Fruit fly (Drosophila melanogaster) whole organism, larva: ENCODE results near the gene kst.

Experiments used
- noc ChIP-seq: fragments of 200-800 bp; sonication (Bioruptor generic); optimal IDR thresholded peaks from 3 replicates; lab custom pipeline; 2019; ENCODE audit warnings: missing biosample characterization, mild to moderate bottlenecking, missing genetic modification characterization, moderate library complexity

Gene kst

DNA sequence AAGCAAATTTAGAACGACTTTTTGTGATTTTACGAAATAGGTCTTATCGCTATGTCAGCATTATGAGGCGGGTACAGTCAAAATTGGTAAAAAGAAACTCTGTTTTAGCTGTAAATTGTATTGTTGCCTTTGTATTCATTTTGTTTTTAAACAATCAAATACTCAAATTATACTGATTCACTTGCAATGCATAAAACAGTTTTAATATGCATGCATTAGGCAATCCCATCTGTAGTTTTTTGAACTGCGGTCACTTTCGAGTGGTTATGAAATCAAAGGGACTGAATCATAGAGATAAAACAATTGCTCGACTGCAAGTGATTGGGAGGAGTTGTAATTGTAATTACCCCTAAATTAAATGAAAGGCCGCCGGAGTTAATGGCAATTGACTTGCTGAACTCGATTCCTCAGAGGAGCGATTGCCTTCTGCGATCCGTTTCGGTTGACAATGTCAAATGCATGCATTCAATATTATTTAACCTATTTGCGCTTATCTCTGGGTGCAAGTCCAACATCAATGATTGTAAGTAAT, 3.1 kb downstream of the kst start:
- no peak for TF ChIP-seq noc

dm6 chr3L:3342307-3342940, 5.8 kb downstream of the kst start:
- TF ChIP-seq noc: no peak

DNA sequence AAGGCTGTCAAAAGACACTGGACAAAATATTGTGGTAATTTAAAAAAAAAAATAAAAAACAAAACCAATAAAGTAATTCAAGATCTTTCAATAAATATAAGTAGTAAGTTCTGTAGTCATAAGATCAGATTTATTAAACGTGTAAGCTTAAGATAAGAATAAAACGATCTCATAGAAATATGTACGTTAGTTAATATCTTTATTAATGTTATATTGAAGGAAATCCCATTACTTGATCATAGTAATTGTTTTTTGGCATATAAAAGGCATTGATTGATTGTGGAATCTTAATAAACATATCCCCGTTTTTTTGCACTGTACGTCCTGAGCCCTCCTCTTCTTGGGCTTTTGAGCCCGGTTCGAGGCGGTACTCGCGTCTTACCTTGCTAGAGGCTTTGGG, 6.6 kb downstream of the kst start:
- TF ChIP-seq noc: peak; percentile 29

DNA sequence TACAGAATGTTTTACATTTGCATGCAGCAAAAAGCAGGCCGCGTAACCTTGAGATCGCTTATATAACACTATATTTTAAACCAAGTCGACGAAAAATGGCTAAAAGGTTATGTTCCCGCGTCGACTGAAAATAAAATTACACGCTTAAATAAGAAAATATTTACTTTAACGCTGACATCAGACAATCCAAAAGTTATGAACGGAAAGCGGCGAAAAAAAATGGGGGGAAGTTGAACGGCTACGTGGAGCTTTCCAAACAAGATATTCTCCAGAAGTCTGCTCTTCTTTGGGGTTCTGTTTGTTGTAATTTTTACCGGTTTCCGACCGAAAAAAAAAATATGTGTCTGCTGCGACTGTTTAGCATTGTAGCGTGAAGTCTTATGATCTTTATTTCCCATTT, 7.9 kb downstream of the kst start:
- TF ChIP-seq noc: no peak

dm6 chr3L:3346294-3346693, 9.6 kb downstream of the kst start:
- TF ChIP-seq noc: no peak

dm6 chr3L:3348956-3349824, 12.5 kb downstream of the kst start:
- TF ChIP-seq noc: peak; percentile 23

- TF ChIP-seq noc: no peak
These were observed 13.1 kb downstream of the kst start for dm6 chr3L:3349825-3350123.

dm6 chr3L:3350572-3351343, 14.1 kb downstream of the kst start:
- TF ChIP-seq noc: peak; percentile 64

DNA sequence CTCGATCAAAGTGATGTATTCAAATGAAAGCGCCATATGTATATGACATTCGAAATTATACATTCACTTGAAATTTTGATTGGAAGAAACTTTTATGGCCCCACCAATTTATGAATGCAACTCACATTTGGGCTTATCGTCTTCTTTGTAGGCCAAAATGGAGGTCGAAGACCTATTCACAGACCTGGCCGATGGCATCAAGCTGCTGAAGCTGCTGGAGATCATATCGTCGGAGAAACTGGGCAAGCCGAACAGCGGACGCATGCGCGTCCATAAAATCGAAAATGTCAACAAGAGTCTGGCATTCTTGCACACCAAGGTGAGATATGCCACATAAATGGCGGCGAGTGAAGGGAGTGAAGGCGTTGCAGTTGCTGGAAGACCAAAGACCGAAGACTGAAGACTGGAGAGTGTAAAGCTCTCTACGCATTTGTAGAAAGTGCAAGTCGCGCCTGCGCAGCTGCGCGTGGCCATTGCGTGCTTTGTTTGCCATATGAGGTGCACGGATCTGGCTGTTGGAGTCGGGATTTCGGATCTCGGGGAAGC, 15.2 kb downstream of the kst start:
- no peak for TF ChIP-seq noc

- no peak for TF ChIP-seq noc
These were observed 15.9 kb downstream of the kst start for dm6 chr3L:3352516-3352915.

DNA sequence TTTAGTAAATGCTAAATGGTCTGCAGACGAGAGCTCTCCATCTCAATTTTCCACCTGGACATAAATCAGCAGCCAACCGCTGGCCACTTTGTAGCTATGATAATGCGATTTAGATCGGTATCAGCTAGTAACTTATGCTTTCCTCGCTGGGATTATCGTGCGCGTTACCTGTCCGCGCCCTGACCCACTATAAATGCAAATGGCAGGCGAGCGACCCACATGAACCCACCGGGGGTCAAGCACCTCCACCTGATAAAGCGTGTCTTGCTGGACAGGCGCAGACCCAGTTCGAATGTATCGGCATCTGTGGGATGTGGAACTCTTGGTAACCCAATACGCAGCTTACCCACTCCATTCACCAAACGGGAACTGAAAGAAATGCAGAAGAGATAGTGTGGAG, 16.6 kb downstream of the kst start:
- TF ChIP-seq noc: no peak

DNA sequence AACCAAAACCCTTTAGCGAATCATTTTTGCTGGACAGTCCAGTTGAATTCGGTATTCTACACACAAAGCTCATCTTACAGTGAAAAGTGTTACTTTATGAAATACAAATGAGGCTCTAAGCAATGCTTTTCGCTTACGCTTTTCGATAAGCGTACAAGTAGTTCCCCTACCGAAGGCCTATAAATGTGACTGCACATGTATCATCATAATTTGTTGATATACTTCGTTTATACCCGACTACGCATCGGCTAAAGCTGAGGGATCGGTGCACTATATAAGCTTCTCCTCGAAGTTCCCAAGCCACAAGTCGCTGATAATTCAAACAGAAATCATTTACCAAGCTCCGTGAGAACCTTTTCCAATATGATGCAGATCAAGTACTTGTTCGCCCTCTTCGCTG, 32.6 kb downstream of the kst start, which contains the start of gene Drs:
Drs (plus strand) TSS at position 301 of the 400 bp plus-strand sequence.
- no peak for TF ChIP-seq noc

DNA sequence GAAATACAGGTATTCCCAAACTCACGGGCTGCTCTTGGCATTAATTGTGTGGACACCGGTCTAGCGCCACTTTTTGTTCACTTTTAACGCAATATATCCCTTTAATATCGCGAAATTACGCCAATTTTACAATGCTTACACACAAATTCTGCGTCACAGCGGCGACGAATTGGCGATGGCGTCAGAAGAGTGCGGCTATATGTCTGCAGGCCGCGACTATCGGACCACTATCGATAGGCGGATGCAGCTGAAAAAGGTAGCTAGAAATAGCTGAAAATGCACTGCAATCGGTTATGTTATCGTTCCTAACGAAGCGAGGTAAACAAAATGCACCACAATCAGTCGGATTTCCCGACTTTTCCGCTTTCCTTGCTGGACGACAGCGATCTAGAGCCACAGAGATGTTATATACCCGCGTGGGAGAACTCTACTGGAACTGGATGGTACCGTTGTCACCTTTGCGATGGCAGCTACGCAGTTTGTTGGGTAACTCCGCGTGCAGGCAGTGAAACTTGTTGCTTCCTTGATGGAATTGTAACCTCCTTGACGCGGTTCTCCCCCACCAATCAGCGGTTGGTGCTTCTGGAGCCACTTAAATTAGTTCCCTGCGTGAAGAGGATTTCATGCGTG, 37.4 kb downstream of the kst start, which contains the start of the genes Ythdc1 and CG12010:
Ythdc1 (minus strand) TSS at position 177 of the 630 bp plus-strand sequence.
CG12010 (plus strand) TSS at position 289 of the 630 bp plus-strand sequence.
- TF ChIP-seq noc: no peak

DNA sequence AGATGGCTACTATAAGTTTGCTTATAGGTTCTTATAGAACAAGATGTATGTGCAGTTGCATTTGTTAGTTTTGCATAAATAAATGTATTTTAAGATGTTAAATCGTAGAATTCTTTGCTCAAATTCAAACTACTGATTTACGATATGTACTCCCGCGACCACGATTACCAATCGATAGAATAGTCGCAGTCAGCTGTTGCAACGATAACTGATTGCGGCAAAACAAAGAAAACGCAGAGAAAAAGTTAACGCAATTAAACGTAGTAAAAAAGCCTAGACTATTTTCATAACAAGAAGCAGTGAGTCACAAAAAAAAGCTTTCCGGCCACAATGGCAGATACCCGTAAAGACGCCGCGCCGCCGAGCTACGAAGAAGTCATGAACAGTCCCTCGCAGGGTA, 39.9 kb downstream of the kst start, which contains the start of gene CG12012:
CG12012 (plus strand) TSS at position 207 of the 400 bp plus-strand sequence.
- TF ChIP-seq noc: no peak

- TF ChIP-seq noc: no peak
These were observed 40.7 kb downstream of the kst start for dm6 chr3L:3377247-3377964.

- peak; percentile 66 for TF ChIP-seq noc
These were observed 41.3 kb downstream of the kst start, which contains the start of gene Ids for dm6 chr3L:3377965-3378292. Ids (plus strand) TSS chr3L:3378268.
